Worm (Caenorhabditis elegans) whole organism, young adult: ENCODE data around the gene sri-47.
"Not testable (repeated sequence)": the region's sequence is repeated elsewhere in the genome, so short reads cannot be mapped to it uniquely, and the experiment has no call there.

ENCODE experiments used
- B0261.1 ChIP-seq: sonication (generic microtip); optimal IDR thresholded peaks from 2 replicates; lab custom pipeline; 2016; ENCODE audit warnings: mild to moderate bottlenecking, missing genetic modification characterization, moderate library complexity, missing compliant biosample characterization
- C06A6.2 ChIP-seq: fragments of 200-800 bp; sonication (Bioruptor generic); conservative IDR thresholded peaks from 2 replicates; pipeline ENCODE4 v1.3.6; 2022; ENCODE audit warnings: missing genetic modification characterization, missing compliant biosample characterization
- F33H1.4 ChIP-seq: fragments of 200-800 bp; sonication (Bioruptor generic); IDR thresholded peaks from 2 replicates; pipeline ENCODE4 v1.3.6; 2022; ENCODE audit warnings: missing genetic modification reagents, missing genetic modification characterization, missing compliant biosample characterization
- F37B4.10 ChIP-seq: fragments of 200-800 bp; sonication (Bioruptor generic); IDR thresholded peaks from 2 replicates; pipeline ENCODE4 v1.3.6; 2022; ENCODE audit warnings: missing genetic modification characterization, missing compliant biosample characterization
- F49E8.2 ChIP-seq: sonication (generic microtip); optimal IDR thresholded peaks from 3 replicates; lab custom pipeline; 2017; ENCODE audit warnings: missing genetic modification characterization, mild to moderate bottlenecking, missing compliant biosample characterization, antibody characterized with exemption, moderate library complexity; ENCODE audit not compliant: insufficient read depth
- Y67H2A.10 ChIP-seq: fragments of 200-800 bp; sonication (Bioruptor generic); conservative IDR thresholded peaks from 2 replicates; pipeline ENCODE4 v1.3.6; 2022; ENCODE audit warnings: missing genetic modification reagents, missing genetic modification characterization, missing compliant biosample characterization
- Y79H2A.3 ChIP-seq: fragments of 200-800 bp; sonication (Bioruptor generic); conservative IDR thresholded peaks from 2 replicates; pipeline ENCODE4 v1.3.6; 2022; ENCODE audit warnings: missing genetic modification reagents, missing genetic modification characterization, missing compliant biosample characterization
- ama-1 ChIP-seq, 3 experiments: fragments of 150-350 bp in 1 of 3; sonication (generic microtip) in 2 of 3; optimal IDR thresholded peaks; 2 replicates each; lab custom pipeline; 2014 to 2018; ENCODE audit warnings: missing biosample characterization in 2 of 3, missing genetic modification characterization in 2 of 3, missing genetic modification reagents in 2 of 3
- athp-1 ChIP-seq: sonication (generic microtip); optimal IDR thresholded peaks from 2 replicates; lab custom pipeline; 2017; ENCODE audit warnings: mild to moderate bottlenecking, missing genetic modification characterization, missing compliant biosample characterization
- attf-5 ChIP-seq: fragments of 200-800 bp; sonication (Bioruptor generic); optimal IDR thresholded peaks from 2 replicates; lab custom pipeline; 2018; ENCODE audit warnings: mild to moderate bottlenecking, missing genetic modification characterization, missing compliant biosample characterization
- bed-2 ChIP-seq: fragments of 200-800 bp; sonication (Bioruptor generic); IDR thresholded peaks from 2 replicates; pipeline ENCODE4 v1.3.6; 2022; ENCODE audit warnings: missing genetic modification reagents, missing genetic modification characterization, missing compliant biosample characterization
- ccch-3 ChIP-seq: fragments of 200-800 bp; sonication (Bioruptor generic); optimal IDR thresholded peaks from 2 replicates; lab custom pipeline; 2018; ENCODE audit warnings: mild to moderate bottlenecking, missing genetic modification characterization, missing compliant biosample characterization
- ceh-100 ChIP-seq: fragments of 200-800 bp; sonication (Bioruptor generic); IDR thresholded peaks from 2 replicates; pipeline ENCODE4 v1.3.6; 2022; ENCODE audit warnings: missing genetic modification reagents, missing genetic modification characterization, missing compliant biosample characterization
- ceh-27 ChIP-seq: fragments of 200-800 bp; sonication (Bioruptor generic); optimal IDR thresholded peaks from 2 replicates; lab custom pipeline; 2018; ENCODE audit warnings: mild to moderate bottlenecking, missing genetic modification characterization, moderate library complexity, missing compliant biosample characterization
- ceh-79 ChIP-seq: sonication (generic microtip); optimal IDR thresholded peaks from 2 replicates; lab custom pipeline; 2017; ENCODE audit warnings: mild to moderate bottlenecking, missing genetic modification characterization, missing compliant biosample characterization
- chd-7 ChIP-seq: sonication (generic microtip); optimal IDR thresholded peaks from 2 replicates; lab custom pipeline; 2016; ENCODE audit warnings: mild to moderate bottlenecking, missing genetic modification characterization, moderate library complexity, missing compliant biosample characterization
- dpff-1 ChIP-seq: sonication (generic microtip); optimal IDR thresholded peaks from 2 replicates; lab custom pipeline; 2017; ENCODE audit warnings: mild to moderate bottlenecking, missing genetic modification characterization, missing compliant biosample characterization
- egl-44 ChIP-seq: fragments of 200-800 bp; sonication (Bioruptor generic); IDR thresholded peaks from 2 replicates; pipeline ENCODE4 v1.3.6; 2022; ENCODE audit warnings: missing genetic modification reagents, missing genetic modification characterization, missing compliant biosample characterization
- ets-4 ChIP-seq: fragments of 200-800 bp; sonication (Bioruptor generic); optimal IDR thresholded peaks from 2 replicates; lab custom pipeline; 2018; ENCODE audit warnings: mild to moderate bottlenecking, missing genetic modification characterization, missing compliant biosample characterization
- gei-17 ChIP-seq: fragments of 200-800 bp; sonication (Bioruptor generic); optimal IDR thresholded peaks from 2 replicates; lab custom pipeline; 2018; ENCODE audit warnings: mild to moderate bottlenecking, missing genetic modification characterization, missing compliant biosample characterization
- hmg-1.2 ChIP-seq: fragments of 200-800 bp; sonication (Bioruptor generic); IDR thresholded peaks from 2 replicates; pipeline ENCODE4 v1.3.6; 2022; ENCODE audit warnings: missing genetic modification reagents, missing genetic modification characterization, missing compliant biosample characterization
- hmg-20 ChIP-seq: fragments of 200-800 bp; sonication (Bioruptor generic); IDR thresholded peaks from 2 replicates; pipeline ENCODE4 v1.3.6; 2022; ENCODE audit warnings: missing genetic modification reagents, missing genetic modification characterization, missing compliant biosample characterization
- hrde-1 ChIP-seq: sonication (generic microtip); optimal IDR thresholded peaks from 2 replicates; lab custom pipeline; 2016; ENCODE audit warnings: missing genetic modification characterization, mild to moderate bottlenecking, missing compliant biosample characterization, moderate library complexity, missing genotype, missing genetic modification reagents, borderline replicate concordance
- hsf-1 ChIP-seq: fragments of 200-800 bp; sonication (Bioruptor generic); IDR thresholded peaks from 2 replicates; pipeline ENCODE4 v1.3.6; 2022; ENCODE audit warnings: missing genetic modification reagents, missing genetic modification characterization, missing compliant biosample characterization
- lin-26 ChIP-seq: fragments of 200-800 bp; sonication (Bioruptor generic); IDR thresholded peaks from 2 replicates; pipeline ENCODE4 v1.3.6; 2022; ENCODE audit warnings: missing genetic modification reagents, missing genetic modification characterization, missing compliant biosample characterization
- lin-35 ChIP-seq, 3 experiments: fragments of 150-350 bp in 2 of 3; sonication (generic microtip) in 1 of 3; optimal IDR thresholded peaks; 2 replicates each; lab custom pipeline; 2014 to 2018; ENCODE audit warnings: missing biosample characterization in 3 of 3, missing genetic modification characterization in 3 of 3, missing genetic modification reagents in 3 of 3
- lir-1 ChIP-seq: fragments of 200-800 bp; sonication (Bioruptor generic); conservative IDR thresholded peaks from 2 replicates; pipeline ENCODE4 v1.3.6; 2022; ENCODE audit warnings: missing genetic modification reagents, missing genetic modification characterization, missing compliant biosample characterization
- lsl-1 ChIP-seq: fragments of 200-800 bp; sonication (Bioruptor generic); optimal IDR thresholded peaks from 2 replicates; lab custom pipeline; 2018; ENCODE audit warnings: mild to moderate bottlenecking, missing genetic modification characterization, moderate library complexity, missing compliant biosample characterization
- madf-10 ChIP-seq: sonication (generic microtip); optimal IDR thresholded peaks from 2 replicates; lab custom pipeline; 2016; ENCODE audit warnings: mild to moderate bottlenecking, missing genetic modification characterization, missing compliant biosample characterization
- mel-28 ChIP-seq: sonication (generic microtip); optimal IDR thresholded peaks from 2 replicates; lab custom pipeline; 2016; ENCODE audit warnings: borderline replicate concordance, mild to moderate bottlenecking, missing genetic modification characterization, missing compliant biosample characterization
- mxl-1 ChIP-seq: sonication (generic microtip); optimal IDR thresholded peaks from 2 replicates; lab custom pipeline; 2016; ENCODE audit warnings: missing genetic modification characterization, missing compliant biosample characterization
- nfya-2 ChIP-seq: fragments of 200-800 bp; sonication (Bioruptor generic); IDR thresholded peaks from 2 replicates; pipeline ENCODE4 v1.3.6; 2022; ENCODE audit warnings: missing genetic modification reagents, missing genetic modification characterization, missing compliant biosample characterization
- nfyb-1 ChIP-seq: fragments of 200-800 bp; sonication (Bioruptor generic); IDR thresholded peaks from 2 replicates; pipeline ENCODE4 v1.3.6; 2022; ENCODE audit warnings: missing genetic modification reagents, missing genetic modification characterization, missing compliant biosample characterization
- nhr-179 ChIP-seq: sonication (generic microtip); optimal IDR thresholded peaks from 2 replicates; lab custom pipeline; 2016; ENCODE audit warnings: mild to moderate bottlenecking, missing genetic modification characterization, missing compliant biosample characterization
- nhr-27 ChIP-seq: fragments of 200-800 bp; sonication (Bioruptor generic); optimal IDR thresholded peaks from 2 replicates; lab custom pipeline; 2018; ENCODE audit warnings: mild to moderate bottlenecking, missing genetic modification characterization, moderate library complexity, missing compliant biosample characterization
- nhr-90 ChIP-seq: sonication (generic microtip); optimal IDR thresholded peaks from 2 replicates; lab custom pipeline; 2016; ENCODE audit warnings: missing genotype, mild to moderate bottlenecking, missing genetic modification characterization, missing compliant biosample characterization
- pbrm-1 ChIP-seq: fragments of 200-800 bp; sonication (Bioruptor generic); IDR thresholded peaks from 2 replicates; pipeline ENCODE4 v1.3.6; 2022; ENCODE audit warnings: missing genetic modification reagents, missing genetic modification characterization, missing compliant biosample characterization
- rcor-1 ChIP-seq: fragments of 200-800 bp; sonication (Bioruptor generic); IDR thresholded peaks from 2 replicates; pipeline ENCODE4 v1.3.6; 2022; ENCODE audit warnings: missing genetic modification reagents, missing genetic modification characterization, missing compliant biosample characterization
- rec-8 ChIP-seq, 2 experiments: sonication (generic microtip); optimal IDR thresholded peaks; 2 replicates each; lab custom pipeline; 2016; ENCODE audit warnings: mild to moderate bottlenecking in 2 of 2, missing genetic modification characterization in 2 of 2, missing genetic modification reagents in 2 of 2, missing genotype in 2 of 2, missing biosample characterization in 1 of 2, missing compliant biosample characterization in 1 of 2, moderate library complexity in 1 of 2
- sdz-38 ChIP-seq: sonication (generic microtip); optimal IDR thresholded peaks from 2 replicates; lab custom pipeline; 2016; ENCODE audit warnings: missing genotype, missing genetic modification characterization, missing compliant biosample characterization
- snpc-1.1 ChIP-seq: sonication (generic microtip); optimal IDR thresholded peaks from 2 replicates; lab custom pipeline; 2017; ENCODE audit warnings: missing genetic modification characterization, mild to moderate bottlenecking, missing compliant biosample characterization, antibody characterized with exemption, moderate library complexity, missing genotype, missing genetic modification reagents; ENCODE audit not compliant: insufficient read depth
- tbp1 ChIP-seq: fragments of 200-800 bp; sonication (Bioruptor generic); optimal IDR thresholded peaks from 2 replicates; lab custom pipeline; 2018; ENCODE audit warnings: mild to moderate bottlenecking, missing genetic modification characterization, missing compliant biosample characterization
- unc-62 ChIP-seq: fragments of 150-350 bp; optimal IDR thresholded peaks from 2 replicates; lab custom pipeline; 2014; ENCODE audit warnings: missing biosample characterization, missing genetic modification reagents, missing genetic modification characterization

The sri-47 gene

DNA sequence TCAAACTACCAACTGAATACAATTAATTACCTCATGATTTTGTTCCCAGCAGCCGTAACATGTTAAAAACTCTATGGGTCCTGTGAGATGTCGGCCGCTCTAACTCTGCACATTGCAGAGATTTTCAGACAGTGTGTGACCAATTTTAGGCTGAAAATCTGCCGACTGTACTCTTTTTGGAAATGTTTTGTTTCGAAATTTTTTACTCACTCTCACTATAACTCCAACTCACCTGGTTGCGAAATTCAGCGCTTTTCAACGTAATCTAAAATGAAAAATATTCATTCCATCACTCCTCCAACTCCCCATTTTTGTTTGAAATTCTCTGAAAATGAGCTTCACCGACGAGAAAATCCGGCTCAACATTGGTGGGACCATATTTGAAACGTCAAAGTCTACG, 7.2 kb upstream of the sri-47 start, which contains the start of the genes F22E5.13 and F22E5.6:
Gene F22E5.13, minus strand, starts transcription at position 101 of the 400 bp plus-strand sequence.
Gene F22E5.6, plus strand, starts transcription at position 297 of the 400 bp plus-strand sequence.
- TF ChIP-seq Y67H2A.10: no peak
- no peak for TF ChIP-seq F37B4.10 (GFP tag; lab: Robert Waterston, UW)
- no peak for TF ChIP-seq rcor-1 (GFP tag; lab: Robert Waterston, UW)
- no peak for TF ChIP-seq lin-26
- TF ChIP-seq egl-44 (GFP tag; lab: Robert Waterston, UW): no peak
- TF ChIP-seq mxl-1 (tag; lab: Kevin White, UChicago): no peak
- TF ChIP-seq snpc-1.1 (tag; lab: Kevin White, UChicago): no peak
- no peak for TF ChIP-seq lsl-1 (GFP tag; lab: Kevin White, UChicago)
- TF ChIP-seq nhr-27: no peak
- no peak for TF ChIP-seq ceh-100 (GFP tag; lab: Robert Waterston, UW)
- TF ChIP-seq nhr-90 (tag; lab: Kevin White, UChicago): no peak
- TF ChIP-seq gei-17 (GFP tag; lab: Kevin White, UChicago): no peak
- TF ChIP-seq hmg-1.2: no peak
- TF ChIP-seq madf-10 (tag; lab: Kevin White, UChicago): no peak
- no peak for TF ChIP-seq pbrm-1 (GFP tag; lab: Robert Waterston, UW)
- no peak for TF ChIP-seq ceh-27 (GFP tag; lab: Kevin White, UChicago)
- TF ChIP-seq F49E8.2 (tag; lab: Kevin White, UChicago): no peak
- TF ChIP-seq ccch-3: no peak

DNA sequence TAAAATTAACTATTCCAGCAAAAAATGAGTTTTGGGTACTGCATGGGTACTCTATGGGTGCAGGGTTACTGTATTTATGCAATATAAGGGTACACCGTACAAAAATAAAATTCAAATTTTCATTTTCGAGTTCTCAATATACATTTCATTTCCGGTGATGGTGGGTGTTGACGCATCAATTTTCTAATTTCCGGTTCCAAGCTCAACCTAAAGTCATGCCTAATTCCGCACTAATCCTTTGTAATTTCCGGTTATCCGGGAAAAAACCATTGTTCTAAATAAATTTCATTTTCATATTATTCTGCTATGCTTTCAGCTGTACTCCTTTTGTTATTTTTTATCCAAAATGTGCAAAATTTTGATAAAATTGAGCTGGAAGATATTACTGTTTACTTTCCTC, 2.7 kb downstream of the sri-47 start, which contains the start of gene gcy-21:
Gene gcy-21, plus strand, starts transcription at position 301 of the 400 bp plus-strand sequence.
- TF ChIP-seq lin-35 (GFP tag; optimal IDR thresholded peaks at IDR 0.05; lab: Kevin White, UChicago): no peak
- TF ChIP-seq rcor-1 (GFP tag; lab: Robert Waterston, UW): no peak
- no peak for TF ChIP-seq nhr-27
- no peak for TF ChIP-seq lsl-1 (GFP tag; lab: Kevin White, UChicago)
- no peak for TF ChIP-seq ets-4 (GFP tag; lab: Kevin White, UChicago)
- TF ChIP-seq ccch-3: no peak
- no peak for TF ChIP-seq chd-7 (tag; lab: Kevin White, UChicago)
- TF ChIP-seq rec-8 (tag; optimal IDR thresholded peaks at IDR 0.05; lab: Kevin White, UChicago): no peak
- no peak for TF ChIP-seq hrde-1 (tag; lab: Kevin White, UChicago)
- no peak for TF ChIP-seq sdz-38
- TF ChIP-seq hmg-20 (GFP tag; lab: Robert Waterston, UW): no peak
- no peak for TF ChIP-seq hsf-1
- TF ChIP-seq B0261.1 (tag; lab: Kevin White, UChicago): no peak

DNA sequence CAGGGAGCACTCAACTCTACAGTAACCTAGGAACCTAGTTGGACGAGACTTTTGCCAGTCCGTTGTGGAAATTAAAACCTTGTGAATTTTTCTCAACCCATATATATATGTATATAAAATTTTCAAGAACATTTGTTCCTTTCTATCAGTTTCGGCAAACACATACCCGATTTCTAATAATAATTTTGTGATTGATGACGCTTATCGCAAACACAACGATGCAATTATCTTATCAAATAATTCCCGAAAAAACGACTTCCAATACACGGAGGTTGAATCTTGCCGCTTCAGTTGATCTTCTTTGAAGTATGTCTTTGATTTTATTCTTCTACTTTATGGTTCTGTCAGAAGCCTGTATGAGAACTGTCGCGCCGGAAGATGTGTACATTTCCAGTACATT, 8.4 kb downstream of the sri-47 start, which contains the start of gene F22E5.2:
Gene F22E5.2, plus strand, starts transcription at position 301 of the 400 bp plus-strand sequence.
- not testable (repeated sequence) for TF ChIP-seq attf-5 (GFP tag; lab: Kevin White, UChicago); mel-28 (tag; lab: Kevin White, UChicago); Y79H2A.3

DNA sequence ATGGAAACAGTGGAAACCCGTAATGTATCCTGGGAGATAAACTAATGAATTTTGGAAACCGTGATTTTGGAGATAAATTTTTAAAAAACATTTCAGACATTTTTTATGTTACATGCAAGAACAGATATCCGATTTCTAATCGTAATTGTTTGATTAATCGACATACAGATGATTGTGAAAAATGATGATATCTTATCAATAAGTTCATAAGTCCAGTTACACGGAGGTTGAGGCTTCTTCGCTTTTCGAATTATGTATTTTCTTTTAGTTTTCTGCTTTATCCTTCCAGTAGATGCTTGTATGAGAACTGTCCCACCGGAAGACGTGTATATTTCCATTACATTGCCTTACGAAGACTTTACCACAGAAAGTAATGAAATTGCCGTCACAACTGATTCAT, 8.9 kb downstream of the sri-47 start, which contains the start of gene F22E5.22:
Gene F22E5.22, plus strand, starts transcription at position 301 of the 400 bp plus-strand sequence.
- TF ChIP-seq hmg-20 (GFP tag; lab: Robert Waterston, UW) (no peak), nhr-179 (tag; lab: Kevin White, UChicago) (no peak), nfyb-1 (GFP tag; lab: Robert Waterston, UW) (no peak), tbp1 (GFP tag; lab: Kevin White, UChicago) (no peak), ceh-79 (tag; lab: Kevin White, UChicago) (no peak), dpff-1 (tag; lab: Kevin White, UChicago) (no peak), nhr-90 (tag; lab: Kevin White, UChicago) (no peak), Y79H2A.3 (no peak), rec-8 (tag; optimal IDR thresholded peaks at IDR 0.05; lab: Kevin White, UChicago) (no peak), bed-2 (GFP tag; lab: Robert Waterston, UW) (no peak), F33H1.4 (GFP tag; lab: Robert Waterston, UW) (no peak), ama-1 (optimal IDR thresholded peaks at IDR 0.05; lab: Kevin White, UChicago) (no peak), ama-1 (GFP tag; optimal IDR thresholded peaks at IDR 0.05; lab: Kevin White, UChicago) (no peak), nfya-2 (GFP tag; lab: Robert Waterston, UW) (no peak), lir-1 (no peak), athp-1 (tag; lab: Kevin White, UChicago) (no peak), ccch-3 (no peak), unc-62 (GFP tag; lab: Kevin White, UChicago) (no peak), C06A6.2 (GFP tag; lab: Robert Waterston, UW) (no peak)
